Fruit fly (Drosophila melanogaster) ovary, adult (tissue): ENCODE results near the gene CG11768.

Experiments used
- CG17801 ChIP-seq: fragments of 200-800 bp; optimal IDR thresholded peaks from 2 replicates; lab custom pipeline; 2019; ENCODE audit warnings: missing biosample characterization, mild to moderate bottlenecking, missing genetic modification characterization, moderate library complexity; ENCODE audit not compliant: partially characterized antibody

CG11768 gene

dm6 chr3R:8699230-8699629 is 68.8 kb downstream of the CG11768 start:
- TF ChIP-seq CG17801 (GFP tag; lab: Kevin White, UChicago): no peak
